Worm (Caenorhabditis elegans) whole organism, early embryonic: ENCODE results near the gene cyy-1.

Source experiments
- F13C5.2 ChIP-seq: sonication (generic microtip); optimal IDR thresholded peaks from 2 replicates; lab custom pipeline; 2017; ENCODE audit warnings: mild to moderate bottlenecking, missing genetic modification characterization, inconsistent platforms, missing compliant biosample characterization
- aly-1 ChIP-seq: sonication (generic microtip); optimal IDR thresholded peaks from 2 replicates; lab custom pipeline; 2016; ENCODE audit warnings: missing genetic modification characterization, missing compliant biosample characterization
- ama-1 ChIP-seq: fragments of 150-350 bp; optimal IDR thresholded peaks from 2 replicates; lab custom pipeline; 2014
- flt-1 ChIP-seq: fragments of 200-800 bp; sonication (Bioruptor generic); IDR thresholded peaks from 2 replicates; pipeline ENCODE4 v1.3.6; 2022; ENCODE audit warnings: missing genetic modification characterization, missing compliant biosample characterization
- hnd-1 ChIP-seq: sonication (generic microtip); optimal IDR thresholded peaks from 2 replicates; lab custom pipeline; 2016; ENCODE audit warnings: missing genetic modification characterization, missing compliant biosample characterization

DNA sequence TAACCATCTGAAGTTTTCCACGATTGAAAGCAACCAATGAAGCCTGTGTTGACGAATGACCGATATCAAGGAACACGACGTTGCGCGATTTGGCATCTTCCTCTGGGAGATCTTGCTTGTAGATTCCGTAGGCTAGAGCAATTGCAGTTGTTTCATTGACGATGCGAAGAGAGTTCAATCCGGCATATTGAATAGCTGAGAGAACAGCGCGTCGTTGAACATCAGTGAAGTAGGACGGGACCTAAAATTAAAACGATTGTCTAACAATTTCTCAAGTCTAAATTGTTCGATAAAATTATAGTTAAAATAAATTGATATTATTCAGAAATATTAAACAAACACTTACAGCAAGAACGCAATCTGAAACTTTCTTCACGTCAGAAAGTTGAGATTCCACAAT is 40.4 kb downstream of the cyy-1 start:
- no peak for TF ChIP-seq aly-1 (tag; lab: Kevin White, UChicago)
- no peak for TF ChIP-seq flt-1 (GFP tag; lab: Robert Waterston, UW)
- TF ChIP-seq F13C5.2 (tag; lab: Kevin White, UChicago) = no peak
- no peak for TF ChIP-seq hnd-1 (tag; lab: Kevin White, UChicago)
- no peak for TF ChIP-seq ama-1 (lab: Kevin White, UChicago)
